Worm (Caenorhabditis elegans) whole organism, mixed stage, embryonic: Measurements from ENCODE around the gene ceh-90.

Source experiments
- M03D4.4 ChIP-seq: sonication (generic microtip); optimal IDR thresholded peaks from 2 replicates; lab custom pipeline; 2017; ENCODE audit warnings: mild to moderate bottlenecking, missing genetic modification characterization, missing compliant biosample characterization
- bed-3 ChIP-seq: fragments of 200-800 bp; sonication (Bioruptor generic); optimal IDR thresholded peaks from 3 replicates; lab custom pipeline; 2018; ENCODE audit warnings: mild to moderate bottlenecking, missing genetic modification characterization, moderate library complexity, missing compliant biosample characterization
- ceh-39 ChIP-seq: fragments of 150-350 bp; optimal IDR thresholded peaks from 2 replicates; lab custom pipeline; 2014; ENCODE audit warnings: missing biosample characterization, missing genetic modification characterization
- elt-1 ChIP-seq: sonication (generic microtip); optimal IDR thresholded peaks from 2 replicates; lab custom pipeline; 2017; ENCODE audit warnings: missing genetic modification characterization, mild to moderate bottlenecking, missing compliant biosample characterization, antibody characterized with exemption, moderate library complexity, borderline replicate concordance; ENCODE audit not compliant: insufficient read depth
- elt-3 ChIP-seq: fragments of 150-350 bp; optimal IDR thresholded peaks from 2 replicates; lab custom pipeline; 2014; ENCODE audit warnings: missing biosample characterization, missing genetic modification characterization
- ham-2 ChIP-seq: fragments of 200-800 bp; sonication (Bioruptor generic); optimal IDR thresholded peaks from 2 replicates; lab custom pipeline; 2018; ENCODE audit warnings: mild to moderate bottlenecking, missing genetic modification characterization, missing compliant biosample characterization
- mls-2 ChIP-seq: sonication (generic microtip); optimal IDR thresholded peaks from 2 replicates; lab custom pipeline; 2016; ENCODE audit warnings: mild to moderate bottlenecking, missing genetic modification characterization, moderate library complexity, missing compliant biosample characterization
- pha-4 ChIP-seq: fragments of 150-350 bp; optimal IDR thresholded peaks from 2 replicates; lab custom pipeline; 2018; ENCODE audit warnings: missing biosample characterization, missing genetic modification reagents, missing genetic modification characterization
- snpc-4 ChIP-seq: fragments of 150-350 bp; optimal IDR thresholded peaks from 2 replicates; lab custom pipeline; 2014; ENCODE audit warnings: missing biosample characterization, missing genetic modification characterization
- sptf-1 ChIP-seq: sonication (generic microtip); optimal IDR thresholded peaks from 2 replicates; lab custom pipeline; 2017; ENCODE audit warnings: mild to moderate bottlenecking, missing genetic modification characterization, moderate library complexity, missing compliant biosample characterization

DNA sequence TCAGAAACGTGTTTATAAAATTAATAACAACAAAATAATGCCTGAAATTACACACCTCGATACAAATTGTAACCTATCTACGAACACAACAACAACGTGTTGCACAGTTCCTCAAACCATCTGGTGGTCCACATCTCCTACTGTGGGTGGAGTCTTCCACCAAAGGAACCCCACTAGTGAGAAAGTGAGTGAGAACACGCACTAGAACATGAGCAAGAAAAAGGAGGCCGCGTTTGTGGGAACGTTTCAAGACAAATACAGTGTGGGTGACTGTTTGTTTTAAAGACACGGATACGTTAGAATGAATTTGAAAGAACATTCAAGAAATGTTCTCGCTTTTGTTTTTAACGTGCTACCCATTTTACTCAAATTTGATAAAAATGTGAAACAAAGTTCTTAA is 29.7 kb upstream of the ceh-90 start, which contains the start of gene ceh-36:
- TF ChIP-seq M03D4.4 (tag; lab: Kevin White, UChicago) (no peak), pha-4 (tag; lab: Kevin White, UChicago) (no peak), bed-3 (GFP tag; lab: Kevin White, UChicago) (no peak), elt-1 (no peak), ham-2 (no peak), mls-2 (no peak), sptf-1 (tag; lab: Kevin White, UChicago) (no peak), ceh-39 (tag; lab: Kevin White, UChicago) (no peak), elt-3 (no peak), snpc-4 (tag; lab: Kevin White, UChicago) (no peak)
